Fruit fly (Drosophila melanogaster): Measurements from ENCODE around the gene CG13970.

Gene CG13970

dm6 chr2L:20069158-20070016 is 34.6 kb downstream of the CG13970 start:
- TF ChIP-seq CTCF (optimal IDR thresholded peaks at IDR 0.05), result no peak

- no peak for TF ChIP-seq CTCF (optimal IDR thresholded peaks at IDR 0.05)
- TF ChIP-seq CG8478 (optimal IDR thresholded peaks at IDR 0.05), result no peak
These were observed 36.0 kb downstream of the CG13970 start for dm6 chr2L:20067928-20068327.

dm6 chr2L:20066233-20066650 is 37.7 kb downstream of the CG13970 start, which contains the start of gene bwa:
TSS of gene bwa (plus strand) at chr2L:20066391.
- TF ChIP-seq CG8478 (optimal IDR thresholded peaks at IDR 0.05) (no peak), CTCF (optimal IDR thresholded peaks at IDR 0.05) (peak; percentile 49 to 50)

- TF ChIP-seq CTCF (optimal IDR thresholded peaks at IDR 0.05) (no peak), CG8478 (optimal IDR thresholded peaks at IDR 0.05) (no peak)
These were observed 38.4 kb downstream of the CG13970 start, which contains the start of gene vls for dm6 chr2L:20065516-20065915. TSS of gene vls (minus strand) at chr2L:20065679.

- no peak for TF ChIP-seq CTCF (optimal IDR thresholded peaks at IDR 0.05)
- no peak for TF ChIP-seq CG8478 (optimal IDR thresholded peaks at IDR 0.05)
These were observed 42.8 kb downstream of the CG13970 start, which contains the start of the genes barr and lok for dm6 chr2L:20061018-20061657. TSS of gene barr (minus strand) at chr2L:20061370. TSS of gene lok (plus strand) at chr2L:20061422.

DNA sequence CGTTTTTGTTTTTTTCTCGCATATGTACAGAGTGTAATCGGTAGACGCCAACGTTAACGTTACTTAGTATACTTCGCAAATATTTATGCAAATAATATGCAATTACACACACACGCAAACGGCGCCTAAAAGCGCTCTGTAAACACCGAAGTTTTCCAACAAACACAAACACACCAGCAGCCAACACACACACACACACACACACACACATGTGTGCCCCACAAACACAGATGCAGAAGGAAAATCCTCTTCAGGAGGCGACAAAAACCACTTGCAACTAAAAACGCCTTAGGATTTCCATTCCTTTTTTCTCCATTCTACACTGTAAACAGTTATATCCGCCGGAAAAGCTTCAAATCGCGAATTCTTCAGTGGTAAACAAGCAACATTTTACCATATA is 46.6 kb downstream of the CG13970 start:
- TF ChIP-seq CG8478 (optimal IDR thresholded peaks at IDR 0.05), result no peak
- TF ChIP-seq CTCF (optimal IDR thresholded peaks at IDR 0.05), result no peak
